Worm (Caenorhabditis elegans) whole organism, L1 larva: ENCODE data around the gene R102.2.
A peak's percentile ranks its signal among the peaks of the same experiment; 100 is the strongest.

ENCODE experiments used
- C04F5.9 ChIP-seq: sonication (generic microtip); optimal IDR thresholded peaks from 2 replicates; lab custom pipeline; 2016; ENCODE audit warnings: missing genetic modification characterization, missing compliant biosample characterization
- C34B4.2 ChIP-seq: sonication (generic microtip); optimal IDR thresholded peaks from 2 replicates; lab custom pipeline; 2017; ENCODE audit warnings: mild to moderate bottlenecking, missing genetic modification characterization, missing compliant biosample characterization
- alr-1 ChIP-seq: fragments of 200-800 bp; sonication (Bioruptor generic); optimal IDR thresholded peaks from 2 replicates; lab custom pipeline; 2018; ENCODE audit warnings: borderline replicate concordance, mild to moderate bottlenecking, missing genetic modification characterization, missing compliant biosample characterization
- ama-1 ChIP-seq: fragments of 150-350 bp; optimal IDR thresholded peaks from 2 replicates; lab custom pipeline; 2014
- blmp-1 ChIP-seq: fragments of 150-350 bp; optimal IDR thresholded peaks from 2 replicates; lab custom pipeline; 2014; ENCODE audit warnings: missing biosample characterization, missing genetic modification characterization
- ceh-88 ChIP-seq: fragments of 200-800 bp; sonication (Bioruptor generic); IDR thresholded peaks from 2 replicates; pipeline ENCODE4 v1.3.6; 2022; ENCODE audit warnings: missing genetic modification characterization, missing compliant biosample characterization
- ces-1 ChIP-seq: fragments of 150-350 bp; optimal IDR thresholded peaks from 2 replicates; lab custom pipeline; 2014; ENCODE audit warnings: missing biosample characterization, missing genetic modification reagents, missing genetic modification characterization
- dpl-1 ChIP-seq, 3 experiments: fragments of 150-350 bp in 2 of 3; sonication (generic microtip) in 1 of 3; optimal IDR thresholded peaks; 2 replicates each; lab custom pipeline; 2014 to 2017; ENCODE audit warnings: missing biosample characterization in 3 of 3, missing genetic modification characterization in 3 of 3, missing genetic modification reagents in 3 of 3
- dsc-1 ChIP-seq: sonication (generic microtip); optimal IDR thresholded peaks from 2 replicates; lab custom pipeline; 2016; ENCODE audit warnings: mild to moderate bottlenecking, missing genetic modification characterization, missing compliant biosample characterization
- efl-1 ChIP-seq, 4 experiments: fragments of 150-350 bp; optimal IDR thresholded peaks in 3 of 4; peaks in 1 of 4; 1 replicate in 1 of 4; 2 replicates in 3 of 4; lab custom pipeline; 2014; ENCODE audit warnings: missing biosample characterization in 2 of 4, missing genetic modification characterization in 2 of 4, missing genetic modification reagents in 2 of 4
- efl-3 ChIP-seq: fragments of 200-800 bp; sonication (Bioruptor generic); optimal IDR thresholded peaks from 2 replicates; lab custom pipeline; 2018; ENCODE audit warnings: mild to moderate bottlenecking, missing genetic modification characterization, missing compliant biosample characterization
- egl-27 ChIP-seq, 2 experiments: fragments of 150-350 bp in 1 of 2; sonication (generic microtip); optimal IDR thresholded peaks; 3 replicates each; lab custom pipeline; 2017 to 2018; ENCODE audit warnings: missing biosample characterization in 2 of 2, missing genetic modification characterization in 2 of 2, missing genetic modification reagents in 2 of 2
- ets-5 ChIP-seq: fragments of 200-800 bp; sonication (Bioruptor generic); IDR thresholded peaks from 2 replicates; pipeline ENCODE4 v1.3.6; 2022; ENCODE audit warnings: missing genetic modification characterization, missing compliant biosample characterization
- fkh-8 ChIP-seq: sonication (generic microtip); optimal IDR thresholded peaks from 2 replicates; lab custom pipeline; 2016; ENCODE audit warnings: mild to moderate bottlenecking, missing genetic modification characterization, missing compliant biosample characterization
- fos-1 ChIP-seq: fragments of 150-350 bp; optimal IDR thresholded peaks from 2 replicates; lab custom pipeline; 2014; ENCODE audit warnings: missing biosample characterization, missing genetic modification characterization
- jun-1 ChIP-seq: fragments of 150-350 bp; optimal IDR thresholded peaks from 2 replicates; lab custom pipeline; 2014; ENCODE audit warnings: missing biosample characterization, missing genetic modification reagents, missing genetic modification characterization
- lin-13 ChIP-seq: fragments of 150-350 bp; optimal IDR thresholded peaks from 2 replicates; lab custom pipeline; 2014; ENCODE audit warnings: missing biosample characterization, missing genetic modification reagents, missing genetic modification characterization
- lir-3 ChIP-seq: sonication (generic microtip); optimal IDR thresholded peaks from 2 replicates; lab custom pipeline; 2016; ENCODE audit warnings: mild to moderate bottlenecking, missing genetic modification characterization, moderate library complexity, missing compliant biosample characterization; ENCODE audit not compliant: poor library complexity
- mab-9 ChIP-seq: fragments of 200-800 bp; sonication (Bioruptor generic); IDR thresholded peaks from 2 replicates; pipeline ENCODE4 v1.3.6; 2022; ENCODE audit warnings: missing genetic modification reagents, missing genetic modification characterization, missing compliant biosample characterization
- mef-2 ChIP-seq: fragments of 150-350 bp; optimal IDR thresholded peaks from 2 replicates; lab custom pipeline; 2014; ENCODE audit warnings: missing biosample characterization, missing genetic modification characterization
- mep-1 ChIP-seq: fragments of 150-350 bp; optimal IDR thresholded peaks from 2 replicates; lab custom pipeline; 2014; ENCODE audit warnings: missing biosample characterization, missing genetic modification characterization
- nhr-237 ChIP-seq: fragments of 150-350 bp; optimal IDR thresholded peaks from 2 replicates; lab custom pipeline; 2014; ENCODE audit warnings: missing biosample characterization, missing genetic modification characterization
- nhr-28 ChIP-seq: fragments of 150-350 bp; optimal IDR thresholded peaks from 2 replicates; lab custom pipeline; 2014; ENCODE audit warnings: missing biosample characterization, missing genetic modification characterization
- nhr-76 ChIP-seq: sonication (generic microtip); optimal IDR thresholded peaks from 2 replicates; lab custom pipeline; 2017; ENCODE audit warnings: missing biosample characterization, missing genetic modification characterization
- pax-3 ChIP-seq: fragments of 200-800 bp; sonication (Bioruptor generic); optimal IDR thresholded peaks from 2 replicates; lab custom pipeline; 2018; ENCODE audit warnings: mild to moderate bottlenecking, missing genetic modification characterization, moderate library complexity, missing compliant biosample characterization
- snu-23 ChIP-seq: sonication (generic microtip); optimal IDR thresholded peaks from 2 replicates; lab custom pipeline; 2016; ENCODE audit warnings: missing genetic modification characterization, missing compliant biosample characterization
- sox-4 ChIP-seq: sonication (generic microtip); optimal IDR thresholded peaks from 2 replicates; lab custom pipeline; 2016; ENCODE audit warnings: missing genetic modification characterization, missing compliant biosample characterization
- sptf-1 ChIP-seq: fragments of 150-350 bp; optimal IDR thresholded peaks from 2 replicates; lab custom pipeline; 2014; ENCODE audit warnings: missing biosample characterization, missing genetic modification characterization
- tlp-1 ChIP-seq: fragments of 150-350 bp; optimal IDR thresholded peaks from 2 replicates; lab custom pipeline; 2014; ENCODE audit warnings: missing biosample characterization, missing genetic modification characterization
- unc-130 ChIP-seq: fragments of 150-350 bp; optimal IDR thresholded peaks from 2 replicates; lab custom pipeline; 2017; ENCODE audit warnings: missing biosample characterization, missing genetic modification characterization, inconsistent platforms
- unc-86 ChIP-seq: sonication (generic microtip); optimal IDR thresholded peaks from 2 replicates; lab custom pipeline; 2016; ENCODE audit warnings: missing genetic modification characterization, missing compliant biosample characterization
- unc-98 ChIP-seq: fragments of 200-800 bp; sonication (Bioruptor generic); IDR thresholded peaks from 2 replicates; pipeline ENCODE4 v1.3.6; 2022; ENCODE audit warnings: missing genetic modification characterization, missing compliant biosample characterization
- xbp-1 ChIP-seq: sonication (generic microtip); optimal IDR thresholded peaks from 2 replicates; lab custom pipeline; 2016; ENCODE audit warnings: missing genetic modification characterization, missing compliant biosample characterization
- ztf-4 ChIP-seq: fragments of 150-350 bp; optimal IDR thresholded peaks from 2 replicates; lab custom pipeline; 2014; ENCODE audit warnings: missing biosample characterization, missing genetic modification characterization

Gene R102.2

DNA sequence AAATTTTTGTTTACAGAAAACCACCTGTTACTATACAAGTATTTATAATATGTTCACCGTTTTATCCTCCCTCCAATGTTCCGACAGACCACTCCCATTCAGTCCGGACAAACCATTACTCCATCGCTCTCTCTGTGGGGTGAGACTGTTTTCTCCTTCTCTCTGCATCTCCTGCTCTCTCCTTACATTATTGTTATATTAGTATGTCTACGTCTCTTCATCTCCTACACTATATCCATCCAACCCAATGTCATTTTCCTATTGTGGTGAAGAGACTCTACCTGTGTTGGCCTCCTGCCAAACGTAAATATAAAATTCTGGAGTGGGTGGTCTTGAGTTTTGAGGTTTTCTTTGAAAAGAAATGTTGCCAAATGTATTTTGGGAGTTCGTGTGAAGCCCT is 27.2 kb downstream of the R102.2 start (continued):
- no peak for TF ChIP-seq alr-1 (tag; lab: Kevin White, UChicago)
- no peak for TF ChIP-seq tlp-1 (tag; lab: Kevin White, UChicago)
- TF ChIP-seq C34B4.2 (tag; lab: Kevin White, UChicago): no peak
- TF ChIP-seq dpl-1 (GFP tag; optimal IDR thresholded peaks at IDR 0.05; lab: Kevin White, UChicago): peak; percentile 7 to 13 (median 12)
- peak; percentile 60 for TF ChIP-seq snu-23 (GFP tag; lab: Kevin White, UChicago)
- no peak for TF ChIP-seq ces-1 (GFP tag; lab: Kevin White, UChicago)
- TF ChIP-seq nhr-28 (tag; lab: Kevin White, UChicago): no peak
- no peak for TF ChIP-seq unc-98 (GFP tag; lab: Robert Waterston, UW)
- TF ChIP-seq ceh-88 (GFP tag; lab: Robert Waterston, UW): no peak
- TF ChIP-seq sptf-1 (tag; lab: Kevin White, UChicago): no peak
- no peak for TF ChIP-seq nhr-76 (tag; lab: Kevin White, UChicago)
- TF ChIP-seq lir-3 (tag; lab: Kevin White, UChicago): no peak
- no peak for TF ChIP-seq ets-5 (GFP tag; lab: Robert Waterston, UW)
- no peak for TF ChIP-seq C04F5.9

DNA sequence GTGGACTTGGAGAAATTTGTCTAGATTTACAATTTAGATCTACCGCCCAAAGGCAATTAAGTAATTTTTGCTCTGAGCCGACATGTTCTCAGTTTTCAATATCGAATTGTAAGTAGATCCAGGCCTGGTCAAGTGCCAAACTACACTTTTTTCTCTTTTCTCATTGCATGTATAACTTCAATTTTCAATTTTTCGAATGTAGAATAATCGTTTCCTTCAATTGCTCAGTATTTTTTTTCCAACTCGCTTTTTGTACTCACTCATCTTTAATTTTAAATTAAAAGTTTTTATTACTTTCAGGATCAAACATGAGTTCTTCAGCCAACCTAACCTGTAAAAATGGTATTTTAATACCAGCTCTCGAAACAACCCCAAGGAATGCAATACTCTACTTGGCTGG is 28.9 kb downstream of the R102.2 start, which contains the start of gene ncx-3:
ncx-3 (plus strand) TSS at position 301 of the 400 bp plus-strand sequence.
- TF ChIP-seq mab-9 (GFP tag; lab: Robert Waterston, UW): no peak
- no peak for TF ChIP-seq sox-4 (tag; lab: Kevin White, UChicago)

DNA sequence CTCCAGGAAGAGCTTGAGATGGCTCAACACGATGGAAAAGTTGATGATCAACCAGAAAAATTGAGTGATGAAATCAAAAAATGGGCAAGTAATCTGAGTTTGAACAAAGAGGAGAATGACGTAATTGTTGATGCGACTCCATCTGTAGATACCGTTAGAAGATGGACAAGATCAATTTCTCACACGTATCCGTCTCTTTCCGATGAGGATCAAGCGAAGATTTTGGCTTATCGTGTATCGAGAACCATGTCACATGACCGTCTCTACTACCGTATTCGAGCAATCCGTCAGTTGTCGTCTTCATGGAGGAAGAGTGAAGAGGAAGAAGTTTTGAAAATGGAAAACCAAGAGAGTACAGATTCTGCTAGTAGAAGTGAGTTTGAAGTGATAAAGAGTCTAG is 30.7 kb downstream of the R102.2 start:
- TF ChIP-seq jun-1 (tag; lab: Kevin White, UChicago) (no peak), xbp-1 (no peak), blmp-1 (tag; lab: Kevin White, UChicago) (peak; percentile 51), nhr-237 (tag; lab: Kevin White, UChicago) (no peak)

DNA sequence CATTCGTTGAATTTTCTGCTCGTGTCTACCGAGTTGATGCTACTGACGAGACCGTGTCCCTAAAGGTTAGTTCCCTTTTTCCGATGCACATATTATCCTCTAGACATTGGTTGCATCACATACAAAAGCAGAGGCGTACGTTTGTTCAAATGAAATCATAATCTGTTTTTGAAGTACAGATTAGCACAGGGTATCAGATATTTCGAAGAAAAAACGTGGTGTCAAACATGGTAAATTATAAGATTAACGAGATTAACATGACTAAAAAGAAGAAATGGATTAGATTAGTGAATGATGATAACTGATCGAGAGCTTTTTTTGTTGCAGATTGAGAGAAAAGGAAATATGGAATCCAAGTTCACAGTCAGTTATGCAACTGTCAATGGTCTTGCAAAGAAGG is 31.5 kb downstream of the R102.2 start:
- TF ChIP-seq lir-3 (tag; lab: Kevin White, UChicago) (no peak), fos-1 (no peak), ama-1 (lab: Kevin White, UChicago) (no peak), efl-3 (GFP tag; lab: Kevin White, UChicago) (no peak), ets-5 (GFP tag; lab: Robert Waterston, UW) (no peak), unc-130 (tag; lab: Kevin White, UChicago) (no peak), fkh-8 (tag; lab: Kevin White, UChicago) (peak; percentile 19), dsc-1 (peak; percentile 84), mef-2 (tag; lab: Kevin White, UChicago) (no peak), lin-13 (no peak), unc-86 (no peak), pax-3 (tag; lab: Kevin White, UChicago) (peak; percentile 67), ztf-4 (no peak), egl-27 (tag; optimal IDR thresholded peaks at IDR 0.05; lab: Kevin White, UChicago) (no peak), jun-1 (tag; lab: Kevin White, UChicago) (no peak), mep-1 (tag; lab: Kevin White, UChicago) (no peak)

DNA sequence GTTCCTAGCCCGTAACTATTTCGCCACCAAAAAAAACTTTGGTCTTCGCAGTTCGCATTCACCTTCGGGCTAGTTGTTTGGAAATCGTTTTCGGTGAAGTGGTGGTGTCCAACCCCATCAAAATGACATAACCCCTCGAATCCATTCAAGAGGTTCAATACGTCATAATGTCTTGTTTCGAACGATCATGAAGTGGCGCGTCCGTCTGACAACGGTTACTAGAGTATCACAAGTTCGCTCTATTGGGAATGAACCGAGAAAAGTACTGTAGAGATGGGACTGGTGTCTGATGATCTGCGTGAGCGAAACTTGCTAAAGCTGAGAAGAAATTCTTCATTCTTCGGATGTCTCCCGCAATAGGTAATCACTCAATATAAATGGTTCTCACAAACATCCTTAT is 40.3 kb downstream of the R102.2 start, which contains the start of gene ZC168.2:
ZC168.2 (plus strand) TSS at position 301 of the 400 bp plus-strand sequence.
- TF ChIP-seq ztf-4 (no peak), efl-1 (optimal IDR thresholded peaks at IDR 0.05; lab: Kevin White, UChicago) (no peak), efl-1 (GFP tag; optimal IDR thresholded peaks at IDR 0.05 in 1 of 2; lab: Kevin White, UChicago) (peak in 1 of 2 experiments; percentile 83)
- TF ChIP-seq, all 84 proteins: peak for 1
